Worm (Caenorhabditis elegans) whole organism, young adult: Measurements from ENCODE around the gene F13C5.3.

Source experiments
- B0336.3 ChIP-seq: fragments of 200-800 bp; sonication (Bioruptor generic); IDR thresholded peaks from 2 replicates; pipeline ENCODE4 v1.3.6; 2022; ENCODE audit warnings: missing genetic modification characterization, missing compliant biosample characterization
- F22D6.2 ChIP-seq: sonication (generic microtip); optimal IDR thresholded peaks from 2 replicates; lab custom pipeline; 2016; ENCODE audit warnings: mild to moderate bottlenecking, missing genetic modification characterization, missing compliant biosample characterization
- F23B12.7 ChIP-seq: sonication (generic microtip); optimal IDR thresholded peaks from 2 replicates; lab custom pipeline; 2017; ENCODE audit warnings: missing genetic modification characterization, mild to moderate bottlenecking, missing compliant biosample characterization, antibody characterized with exemption, moderate library complexity; ENCODE audit not compliant: insufficient read depth
- F33H1.4 ChIP-seq: fragments of 200-800 bp; sonication (Bioruptor generic); IDR thresholded peaks from 2 replicates; pipeline ENCODE4 v1.3.6; 2022; ENCODE audit warnings: missing genetic modification reagents, missing genetic modification characterization, missing compliant biosample characterization
- F52B5.7 ChIP-seq: sonication (generic microtip); optimal IDR thresholded peaks from 2 replicates; lab custom pipeline; 2016; ENCODE audit warnings: mild to moderate bottlenecking, missing genetic modification characterization, missing compliant biosample characterization
- F55B11.4 ChIP-seq: sonication (generic microtip); optimal IDR thresholded peaks from 2 replicates; lab custom pipeline; 2016; ENCODE audit warnings: missing compliant biosample characterization, missing genetic modification characterization, borderline replicate concordance; ENCODE audit not compliant: insufficient read depth
- Y53G8AR.9 ChIP-seq: fragments of 200-800 bp; sonication (Bioruptor generic); conservative IDR thresholded peaks from 2 replicates; pipeline ENCODE4 v1.3.6; 2022; ENCODE audit warnings: missing genetic modification reagents, missing genetic modification characterization, missing compliant biosample characterization
- Y56A3A.18 ChIP-seq: fragments of 200-800 bp; sonication (Bioruptor generic); IDR thresholded peaks from 2 replicates; pipeline ENCODE4 v1.3.6; 2022; ENCODE audit warnings: missing genetic modification reagents, missing genetic modification characterization, missing compliant biosample characterization
- Y79H2A.3 ChIP-seq: fragments of 200-800 bp; sonication (Bioruptor generic); conservative IDR thresholded peaks from 2 replicates; pipeline ENCODE4 v1.3.6; 2022; ENCODE audit warnings: missing genetic modification reagents, missing genetic modification characterization, missing compliant biosample characterization
- akir-1 ChIP-seq: fragments of 200-800 bp; sonication (Bioruptor generic); optimal IDR thresholded peaks from 2 replicates; lab custom pipeline; 2018; ENCODE audit warnings: mild to moderate bottlenecking, missing genetic modification characterization, moderate library complexity, missing compliant biosample characterization
- ama-1 ChIP-seq, 3 experiments: fragments of 150-350 bp in 1 of 3; sonication (generic microtip) in 2 of 3; optimal IDR thresholded peaks; 2 replicates each; lab custom pipeline; 2014 to 2018; ENCODE audit warnings: missing biosample characterization in 2 of 3, missing genetic modification characterization in 2 of 3, missing genetic modification reagents in 2 of 3
- aptf-3 ChIP-seq: fragments of 200-800 bp; sonication (Bioruptor generic); IDR thresholded peaks from 2 replicates; pipeline ENCODE4 v1.3.6; 2022; ENCODE audit warnings: missing genetic modification characterization, missing compliant biosample characterization
- cebp-1 ChIP-seq, 2 experiments: fragments of 200-800 bp in 1 of 2; sonication (Bioruptor generic) in 1 of 2; sonication (generic microtip) in 1 of 2; IDR thresholded peaks in 1 of 2; optimal IDR thresholded peaks in 1 of 2; 2 replicates each; pipeline versions ENCODE4 v1.3.6 to Lab custom; 2017 to 2022; ENCODE audit warnings: missing compliant biosample characterization in 2 of 2, missing genetic modification characterization in 2 of 2, mild to moderate bottlenecking in 1 of 2, missing genetic modification reagents in 1 of 2, moderate library complexity in 1 of 2
- cebp-2 ChIP-seq: fragments of 200-800 bp; sonication (Bioruptor generic); IDR thresholded peaks from 2 replicates; pipeline ENCODE4 v1.3.6; 2022; ENCODE audit warnings: missing genetic modification characterization, missing compliant biosample characterization
- ceh-79 ChIP-seq: sonication (generic microtip); optimal IDR thresholded peaks from 2 replicates; lab custom pipeline; 2017; ENCODE audit warnings: mild to moderate bottlenecking, missing genetic modification characterization, missing compliant biosample characterization
- dox-1 ChIP-seq: fragments of 200-800 bp; sonication (Bioruptor generic); IDR thresholded peaks from 2 replicates; pipeline ENCODE4 v1.3.6; 2022; ENCODE audit warnings: missing genetic modification reagents, missing genetic modification characterization, missing compliant biosample characterization
- dpff-1 ChIP-seq: sonication (generic microtip); optimal IDR thresholded peaks from 2 replicates; lab custom pipeline; 2017; ENCODE audit warnings: mild to moderate bottlenecking, missing genetic modification characterization, missing compliant biosample characterization
- egl-18 ChIP-seq: fragments of 200-800 bp; sonication (Bioruptor generic); IDR thresholded peaks from 2 replicates; pipeline ENCODE4 v1.3.6; 2022; ENCODE audit warnings: missing genetic modification reagents, missing genetic modification characterization, missing compliant biosample characterization
- egl-44 ChIP-seq: fragments of 200-800 bp; sonication (Bioruptor generic); IDR thresholded peaks from 2 replicates; pipeline ENCODE4 v1.3.6; 2022; ENCODE audit warnings: missing genetic modification reagents, missing genetic modification characterization, missing compliant biosample characterization
- hlh-26 ChIP-seq: fragments of 200-800 bp; sonication (Bioruptor generic); conservative IDR thresholded peaks from 2 replicates; pipeline ENCODE4 v1.3.6; 2022; ENCODE audit warnings: missing genetic modification reagents, missing genetic modification characterization, missing compliant biosample characterization
- hmg-20 ChIP-seq: fragments of 200-800 bp; sonication (Bioruptor generic); IDR thresholded peaks from 2 replicates; pipeline ENCODE4 v1.3.6; 2022; ENCODE audit warnings: missing genetic modification reagents, missing genetic modification characterization, missing compliant biosample characterization
- lag-1 ChIP-seq: fragments of 200-800 bp; sonication (Bioruptor generic); IDR thresholded peaks from 2 replicates; pipeline ENCODE4 v1.3.6; 2022; ENCODE audit warnings: missing genetic modification reagents, missing genetic modification characterization, missing compliant biosample characterization
- let-607 ChIP-seq, 2 experiments: fragments of 200-800 bp in 1 of 2; sonication (Bioruptor generic) in 1 of 2; sonication (generic microtip) in 1 of 2; optimal IDR thresholded peaks; 2 replicates each; lab custom pipeline; 2016 to 2018; ENCODE audit warnings: mild to moderate bottlenecking in 2 of 2, missing compliant biosample characterization in 2 of 2, missing genetic modification characterization in 2 of 2, moderate library complexity in 2 of 2, missing genotype in 1 of 2
- lir-1 ChIP-seq: fragments of 200-800 bp; sonication (Bioruptor generic); conservative IDR thresholded peaks from 2 replicates; pipeline ENCODE4 v1.3.6; 2022; ENCODE audit warnings: missing genetic modification reagents, missing genetic modification characterization, missing compliant biosample characterization
- lsl-1 ChIP-seq: fragments of 200-800 bp; sonication (Bioruptor generic); optimal IDR thresholded peaks from 2 replicates; lab custom pipeline; 2018; ENCODE audit warnings: mild to moderate bottlenecking, missing genetic modification characterization, moderate library complexity, missing compliant biosample characterization
- madf-10 ChIP-seq: sonication (generic microtip); optimal IDR thresholded peaks from 2 replicates; lab custom pipeline; 2016; ENCODE audit warnings: mild to moderate bottlenecking, missing genetic modification characterization, missing compliant biosample characterization
- madf-3 ChIP-seq: fragments of 200-800 bp; sonication (Bioruptor generic); IDR thresholded peaks from 2 replicates; pipeline ENCODE4 v1.3.6; 2022; ENCODE audit warnings: missing genetic modification reagents, missing genetic modification characterization, missing compliant biosample characterization
- mxl-1 ChIP-seq: sonication (generic microtip); optimal IDR thresholded peaks from 2 replicates; lab custom pipeline; 2016; ENCODE audit warnings: missing genetic modification characterization, missing compliant biosample characterization
- nhr-120 ChIP-seq: fragments of 200-800 bp; sonication (Bioruptor generic); IDR thresholded peaks from 2 replicates; pipeline ENCODE4 v1.3.6; 2022; ENCODE audit warnings: missing genetic modification characterization, missing compliant biosample characterization
- nhr-27 ChIP-seq: fragments of 200-800 bp; sonication (Bioruptor generic); optimal IDR thresholded peaks from 2 replicates; lab custom pipeline; 2018; ENCODE audit warnings: mild to moderate bottlenecking, missing genetic modification characterization, moderate library complexity, missing compliant biosample characterization
- nhr-90 ChIP-seq: sonication (generic microtip); optimal IDR thresholded peaks from 2 replicates; lab custom pipeline; 2016; ENCODE audit warnings: missing genotype, mild to moderate bottlenecking, missing genetic modification characterization, missing compliant biosample characterization
- snpc-4 ChIP-seq, 5 experiments: fragments of 150-350 bp in 1 of 5; sonication (generic microtip) in 4 of 5; optimal IDR thresholded peaks; 2 replicates each; lab custom pipeline; 2014 to 2018; ENCODE audit warnings: missing genetic modification characterization in 5 of 5, missing biosample characterization in 3 of 5, antibody characterized with exemption in 2 of 5, mild to moderate bottlenecking in 2 of 5, missing compliant biosample characterization in 2 of 5, missing genotype in 2 of 5, moderate library complexity in 2 of 5, missing genetic modification reagents in 1 of 5
- tbx-9 ChIP-seq: sonication (generic microtip); optimal IDR thresholded peaks from 2 replicates; lab custom pipeline; 2016; ENCODE audit warnings: borderline replicate concordance, missing genetic modification characterization, inconsistent platforms, missing compliant biosample characterization
- unc-130 ChIP-seq: sonication (generic microtip); optimal IDR thresholded peaks from 2 replicates; lab custom pipeline; 2016; ENCODE audit warnings: missing genetic modification reagents, missing genetic modification characterization, missing compliant biosample characterization
- zfh-2 ChIP-seq: fragments of 200-800 bp; sonication (Bioruptor generic); conservative IDR thresholded peaks from 2 replicates; pipeline ENCODE4 v1.3.6; 2022; ENCODE audit warnings: missing genetic modification reagents, missing genetic modification characterization, missing compliant biosample characterization
- zim-3 ChIP-seq: sonication (generic microtip); optimal IDR thresholded peaks from 2 replicates; lab custom pipeline; 2017; ENCODE audit warnings: mild to moderate bottlenecking, missing genetic modification characterization, moderate library complexity, missing compliant biosample characterization
- ztf-18 ChIP-seq: sonication (generic microtip); optimal IDR thresholded peaks from 2 replicates; lab custom pipeline; 2016; ENCODE audit warnings: missing genotype, mild to moderate bottlenecking, missing genetic modification characterization, missing compliant biosample characterization
- ztf-3 ChIP-seq: fragments of 200-800 bp; sonication (Bioruptor generic); optimal IDR thresholded peaks from 2 replicates; lab custom pipeline; 2018; ENCODE audit warnings: mild to moderate bottlenecking, missing genetic modification characterization, missing compliant biosample characterization

F13C5.3 gene

DNA sequence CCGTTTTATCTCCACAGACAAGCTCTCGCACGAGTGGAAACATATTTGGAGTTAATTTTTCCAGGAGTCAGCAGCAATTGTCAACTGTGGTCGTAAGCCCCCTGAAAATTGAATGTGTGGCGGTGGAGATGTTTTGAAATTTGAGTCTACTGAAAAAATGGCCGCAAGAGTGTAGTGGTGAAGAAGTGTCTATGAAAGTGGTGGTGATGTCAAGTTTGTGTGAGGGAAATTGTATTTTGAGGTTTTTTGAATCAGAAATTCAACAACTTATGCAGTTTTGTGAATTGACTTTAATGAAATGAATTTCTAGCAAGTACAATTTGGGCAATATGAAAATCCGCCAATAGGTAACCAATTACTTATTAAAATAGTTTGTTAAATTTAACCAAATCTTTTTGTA lies 26.8 kb downstream of the F13C5.3 start, which contains the start of gene mrp-2:
Gene mrp-2, minus strand, starts transcription at position 101 of the 400 bp plus-strand sequence.
- TF ChIP-seq mxl-1 (tag; lab: Kevin White, UChicago) (no peak), Y53G8AR.9 (GFP tag; lab: Robert Waterston, UW) (no peak), hmg-20 (no peak), tbx-9 (tag; lab: Kevin White, UChicago) (no peak)

DNA sequence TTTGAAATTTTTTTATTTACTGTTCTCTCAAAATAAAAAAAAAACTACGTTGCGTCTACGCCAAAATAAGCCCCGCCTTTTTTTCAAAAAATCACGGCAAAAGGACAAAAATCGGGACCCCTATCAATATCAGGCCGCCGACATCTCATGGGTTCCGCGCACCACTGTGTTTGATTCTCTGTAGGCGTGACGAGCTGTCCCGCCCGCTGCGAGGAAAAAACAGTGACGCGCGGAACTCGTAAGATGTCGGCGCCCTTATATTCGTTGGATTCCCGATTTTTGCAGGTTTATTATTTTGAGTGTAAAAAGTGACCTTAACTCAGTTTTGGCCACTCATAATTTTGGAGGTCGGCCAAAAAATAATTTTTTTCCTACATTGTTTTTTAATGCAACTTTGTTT lies 28.0 kb downstream of the F13C5.3 start:
- TF ChIP-seq let-607 (tag; optimal IDR thresholded peaks at IDR 0.05; lab: Kevin White, UChicago) (no peak), zfh-2 (GFP tag; lab: Robert Waterston, UW) (0 out of 2 replicates have a peak, but pooled peaks have one; percentile 16), Y56A3A.18 (no peak), egl-44 (GFP tag; lab: Robert Waterston, UW) (no peak), F22D6.2 (tag; lab: Kevin White, UChicago) (no peak), snpc-4 (GFP tag; optimal IDR thresholded peaks at IDR 0.05; lab: Kevin White, UChicago) (no peak), snpc-4 (tag; optimal IDR thresholded peaks at IDR 0.05; lab: Kevin White, UChicago) (peak in 2 of 4 experiments; percentile 64 to 72), ztf-3 (GFP tag; lab: Kevin White, UChicago) (no peak), zim-3 (no peak), Y79H2A.3 (no peak), lag-1 (GFP tag; lab: Robert Waterston, UW) (no peak), akir-1 (GFP tag; lab: Kevin White, UChicago) (no peak), nhr-90 (no peak), dox-1 (GFP tag; lab: Robert Waterston, UW) (no peak), lsl-1 (GFP tag; lab: Kevin White, UChicago) (no peak), nhr-27 (tag; lab: Kevin White, UChicago) (no peak), Y53G8AR.9 (GFP tag; lab: Robert Waterston, UW) (no peak), F23B12.7 (no peak), cebp-1 (GFP tag; IDR thresholded peaks at IDR 0.05; lab: Robert Waterston, UW) (no peak), cebp-1 (tag; optimal IDR thresholded peaks at IDR 0.05; lab: Kevin White, UChicago) (no peak)

DNA sequence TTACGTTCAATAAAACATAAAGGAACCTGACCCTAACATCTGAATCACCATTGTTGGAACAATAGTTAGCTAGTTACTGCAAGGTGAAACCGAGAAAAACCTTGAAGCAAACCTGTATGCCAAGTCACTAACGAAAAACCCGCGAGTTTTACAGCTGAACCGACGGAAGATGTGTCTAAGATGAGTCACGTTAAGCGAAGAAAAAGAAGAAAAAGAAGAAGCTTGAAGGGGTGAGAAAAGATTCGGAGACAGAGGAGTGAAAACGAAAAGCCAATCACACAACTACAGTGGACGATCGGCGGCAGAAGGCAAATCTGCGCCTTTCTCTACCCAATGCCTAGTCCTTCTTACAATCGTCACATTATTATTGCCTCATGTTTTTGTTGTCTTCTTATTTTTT lies 41.5 kb downstream of the F13C5.3 start, which contains the start of gene nas-38:
Gene nas-38, plus strand, starts transcription at position 301 of the 400 bp plus-strand sequence.
- TF ChIP-seq ztf-18 (tag; lab: Kevin White, UChicago) (no peak), unc-130 (GFP tag; lab: Kevin White, UChicago) (no peak), lir-1 (GFP tag; lab: Robert Waterston, UW) (no peak), dpff-1 (tag; lab: Kevin White, UChicago) (no peak), ama-1 (optimal IDR thresholded peaks at IDR 0.05; lab: Kevin White, UChicago) (no peak), ama-1 (GFP tag; optimal IDR thresholded peaks at IDR 0.05; lab: Kevin White, UChicago) (no peak), F55B11.4 (no peak), nhr-120 (GFP tag; lab: Robert Waterston, UW) (no peak), F33H1.4 (GFP tag; lab: Robert Waterston, UW) (no peak), zfh-2 (GFP tag; lab: Robert Waterston, UW) (no peak), B0336.3 (GFP tag; lab: Robert Waterston, UW) (no peak), hlh-26 (GFP tag; lab: Robert Waterston, UW) (no peak), cebp-2 (no peak), aptf-3 (GFP tag; lab: Robert Waterston, UW) (no peak), madf-10 (tag; lab: Kevin White, UChicago) (no peak), egl-18 (no peak), madf-3 (GFP tag; lab: Robert Waterston, UW) (no peak), snpc-4 (GFP tag; optimal IDR thresholded peaks at IDR 0.05; lab: Kevin White, UChicago) (no peak), snpc-4 (tag; optimal IDR thresholded peaks at IDR 0.05; lab: Kevin White, UChicago) (no peak), ceh-79 (tag; lab: Kevin White, UChicago) (no peak), dox-1 (GFP tag; lab: Robert Waterston, UW) (no peak), F52B5.7 (tag; lab: Kevin White, UChicago) (no peak)
- TF ChIP-seq, all 124 proteins: peak for 0
